Fruit fly (Drosophila melanogaster): ENCODE results near the gene Sps2.
A peak's percentile ranks its signal among the peaks of the same experiment; 100 is the strongest.

The Sps2 gene

DNA sequence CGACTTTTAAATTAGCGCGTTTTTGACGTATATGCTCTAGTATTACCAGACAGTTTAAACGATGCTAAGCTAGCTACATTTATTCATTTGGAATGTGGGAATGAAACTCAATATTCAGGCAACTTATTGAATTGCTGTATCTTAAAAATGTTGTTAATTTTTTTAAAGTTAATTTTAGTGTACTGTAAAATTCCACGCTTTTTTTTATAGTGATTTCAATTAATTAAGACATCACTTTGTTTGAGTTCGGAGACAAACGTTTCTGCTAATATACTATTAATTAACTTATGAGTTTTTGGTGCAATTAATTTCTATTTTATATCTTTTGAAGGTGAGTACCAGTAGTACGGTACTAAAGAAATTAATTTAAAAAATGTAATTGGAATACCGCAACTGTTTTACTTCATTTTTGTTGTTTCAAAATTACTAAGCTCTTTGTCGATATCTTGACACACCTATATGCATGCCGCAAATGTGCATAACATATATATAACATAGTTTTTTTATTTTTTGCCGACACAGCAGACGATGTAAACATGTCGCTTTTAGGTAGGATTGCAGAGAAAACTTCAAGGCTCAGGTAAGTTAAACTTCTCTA, 43.9 kb downstream of the Sps2 start, which contains the start of the genes Cdk1 and mRpS7:
Gene Cdk1, minus strand, starts transcription at position 55 of the 598 bp plus-strand sequence.
Gene mRpS7, plus strand, starts transcription at position 455 of the 598 bp plus-strand sequence.
- TF ChIP-seq CG17801 (GFP tag; optimal IDR thresholded peaks at IDR 0.05; ENCODE audit: partially characterized antibody): peak; percentile 36

DNA sequence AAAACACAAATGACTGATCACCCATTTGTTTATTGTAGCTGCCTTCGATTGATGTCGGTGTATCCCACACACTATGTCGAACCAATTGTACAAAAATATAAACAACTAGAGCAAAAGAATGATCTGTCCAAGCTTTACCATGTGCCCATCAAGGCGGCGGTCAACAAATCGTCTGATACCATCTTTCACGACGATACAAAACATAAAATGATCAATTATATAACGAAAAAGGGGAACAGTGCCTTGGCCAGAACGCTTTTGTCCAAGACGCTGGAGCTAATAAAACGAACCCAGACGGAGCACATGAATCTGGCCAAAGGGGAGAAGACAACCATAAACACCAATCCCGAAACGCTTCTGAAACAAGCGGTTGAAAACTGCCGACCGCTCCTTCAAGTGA, 44.4 kb downstream of the Sps2 start:
- no peak for TF ChIP-seq CG17801 (GFP tag; optimal IDR thresholded peaks at IDR 0.05; ENCODE audit: partially characterized antibody)

DNA sequence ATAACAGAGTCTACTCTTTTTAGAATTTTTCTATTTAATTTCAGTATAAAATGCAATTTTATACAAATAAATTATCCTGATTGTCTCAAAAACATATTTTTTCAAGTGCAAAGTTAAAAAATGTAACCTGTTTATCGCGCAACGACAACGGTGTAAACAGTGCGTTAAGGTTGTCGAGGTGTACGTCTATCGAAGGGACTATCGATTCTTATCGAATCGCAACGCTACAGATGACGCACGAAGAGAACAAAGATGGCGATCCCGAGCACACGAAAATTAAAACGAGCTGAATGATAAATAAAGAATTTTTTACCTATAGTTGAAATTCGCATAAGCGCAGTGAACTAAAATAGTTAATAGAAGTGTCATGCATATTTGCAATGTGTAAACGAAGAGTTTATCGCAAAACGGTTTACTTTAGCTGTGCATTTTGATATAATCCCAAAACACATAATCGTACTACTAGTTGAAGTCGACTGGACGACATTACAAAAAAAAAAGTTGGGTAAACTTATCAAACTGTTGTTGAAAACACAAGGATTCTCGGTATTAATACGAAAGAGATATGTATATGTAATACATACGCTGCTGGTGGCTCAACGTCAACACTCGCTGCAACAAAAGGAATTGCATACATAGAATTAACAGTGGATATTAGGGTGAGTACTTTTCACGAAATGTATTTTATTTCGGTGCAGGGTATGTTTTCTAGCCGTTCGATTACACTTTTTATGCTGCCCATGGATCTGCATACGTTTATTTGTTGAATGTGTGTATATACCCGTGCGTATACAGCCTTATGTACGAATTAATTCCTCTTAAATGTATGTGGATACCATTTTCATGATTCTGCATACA, 45.7 kb downstream of the Sps2 start, which contains the start of gene da:
Gene da, plus strand, starts transcription at position 237 of the 858 bp plus-strand sequence.
- peak; percentile 41 for TF ChIP-seq CG17801 (GFP tag; optimal IDR thresholded peaks at IDR 0.05; ENCODE audit: partially characterized antibody)

DNA sequence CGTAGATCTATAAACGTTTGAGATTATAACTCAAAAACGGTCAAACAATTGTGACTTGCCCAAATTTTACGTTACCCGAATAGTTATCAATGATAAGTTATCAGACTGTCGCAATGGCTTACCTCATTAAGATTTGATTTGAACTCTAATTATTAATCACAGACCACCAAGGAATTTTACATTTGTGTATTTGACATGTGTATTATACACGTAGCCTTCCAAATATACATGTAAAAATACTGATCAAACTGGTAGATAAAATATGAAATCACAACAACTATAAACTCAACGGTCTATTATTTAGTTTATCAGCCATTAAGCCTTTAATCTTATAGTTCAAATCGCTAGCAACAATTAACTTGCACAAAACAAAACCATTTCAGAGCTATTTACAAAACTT, 51.1 kb downstream of the Sps2 start:
- TF ChIP-seq CG17801 (GFP tag; optimal IDR thresholded peaks at IDR 0.05; ENCODE audit: partially characterized antibody): no peak

Measured in ovary, adult (tissue).